Worm (Caenorhabditis elegans) whole organism, mixed stage, embryonic: Measurements from ENCODE around the gene poml-1.

Experiments
- elt-1 ChIP-seq: sonication (generic microtip); optimal IDR thresholded peaks from 2 replicates; lab custom pipeline; 2017; ENCODE audit warnings: missing genetic modification characterization, mild to moderate bottlenecking, missing compliant biosample characterization, antibody characterized with exemption, moderate library complexity, borderline replicate concordance; ENCODE audit not compliant: insufficient read depth
- elt-3 ChIP-seq: fragments of 150-350 bp; optimal IDR thresholded peaks from 2 replicates; lab custom pipeline; 2014; ENCODE audit warnings: missing biosample characterization, missing genetic modification characterization
- nhr-2 ChIP-seq: fragments of 150-350 bp; optimal IDR thresholded peaks from 2 replicates; lab custom pipeline; 2014; ENCODE audit warnings: missing biosample characterization, missing genetic modification characterization
- snpc-4 ChIP-seq: fragments of 150-350 bp; optimal IDR thresholded peaks from 2 replicates; lab custom pipeline; 2014; ENCODE audit warnings: missing biosample characterization, missing genetic modification characterization

DNA sequence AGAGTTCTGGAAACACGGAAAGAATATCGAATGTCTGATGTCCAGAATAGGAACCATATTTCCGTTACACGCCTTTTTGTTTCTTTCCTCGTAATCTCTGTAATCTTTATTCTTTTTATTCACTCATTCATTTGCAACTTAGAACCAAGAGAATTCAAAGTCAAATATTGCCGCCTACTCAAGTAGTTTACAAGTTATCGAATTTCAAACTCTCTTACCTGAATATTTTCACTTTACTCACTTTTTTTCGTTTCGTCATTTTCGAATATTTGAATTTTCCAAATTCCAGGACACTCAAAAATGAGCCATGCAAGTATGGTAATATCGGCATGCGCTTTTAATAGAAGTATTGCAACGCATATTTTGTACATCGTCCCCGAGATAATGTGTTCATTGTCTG lies 1.6 kb upstream of the poml-1 start, which contains the start of gene K11E4.6:
- TF ChIP-seq elt-3 (tag; lab: Kevin White, UChicago) = no peak
- no peak for TF ChIP-seq elt-1
- TF ChIP-seq nhr-2 (tag; lab: Kevin White, UChicago) = no peak
- TF ChIP-seq snpc-4 (tag; lab: Kevin White, UChicago) = no peak
